Worm (Caenorhabditis elegans) whole organism, L1 larva: Measurements from ENCODE around the gene Y45F10B.8.

Source experiments
- aha-1 ChIP-seq: fragments of 150-350 bp; optimal IDR thresholded peaks from 2 replicates; lab custom pipeline; 2014; ENCODE audit warnings: missing biosample characterization, missing genetic modification characterization
- aly-2 ChIP-seq: fragments of 150-350 bp; optimal IDR thresholded peaks from 2 replicates; lab custom pipeline; 2014; ENCODE audit warnings: missing biosample characterization, missing genetic modification characterization
- ama-1 ChIP-seq: fragments of 150-350 bp; optimal IDR thresholded peaks from 2 replicates; lab custom pipeline; 2014
- lin-35 ChIP-seq, 2 experiments: fragments of 150-350 bp; optimal IDR thresholded peaks; 2 replicates each; lab custom pipeline; 2014; ENCODE audit warnings: missing biosample characterization in 2 of 2, missing genetic modification characterization in 2 of 2, missing genetic modification reagents in 2 of 2
- lsy-2 ChIP-seq, 2 experiments: fragments of 150-350 bp; optimal IDR thresholded peaks; 2 replicates each; lab custom pipeline; 2014; ENCODE audit warnings: missing biosample characterization in 2 of 2, missing genetic modification characterization in 2 of 2
- mdl-1 ChIP-seq, 2 experiments: fragments of 150-350 bp; optimal IDR thresholded peaks; 2 replicates each; lab custom pipeline; 2014 to 2017; ENCODE audit warnings: missing biosample characterization in 2 of 2, missing genetic modification characterization in 2 of 2, inconsistent platforms in 1 of 2
- nhr-12 ChIP-seq: sonication (generic microtip); optimal IDR thresholded peaks from 2 replicates; lab custom pipeline; 2017; ENCODE audit warnings: missing biosample characterization, missing genetic modification characterization
- nhr-85 ChIP-seq: sonication (generic microtip); peaks from one replicate; lab custom pipeline; 2016; ENCODE audit warnings: missing genetic modification characterization, inconsistent platforms, missing compliant biosample characterization
- pqm-1 ChIP-seq: sonication (generic microtip); optimal IDR thresholded peaks from 3 replicates; lab custom pipeline; 2017; ENCODE audit warnings: missing biosample characterization, missing genetic modification characterization
- swsn-7 ChIP-seq: sonication (generic microtip); optimal IDR thresholded peaks from 2 replicates; lab custom pipeline; 2016; ENCODE audit warnings: missing genetic modification characterization, missing compliant biosample characterization

ce11 chrIV:13600643-13601042, 22.6 kb upstream of the Y45F10B.8 start:
- TF ChIP-seq pqm-1 (tag; lab: Kevin White, UChicago) (no peak), swsn-7 (no peak), ama-1 (lab: Kevin White, UChicago) (no peak), lsy-2 (tag; optimal IDR thresholded peaks at IDR 0.05; lab: Kevin White, UChicago) (no peak), nhr-12 (tag; lab: Kevin White, UChicago) (no peak), mdl-1 (tag; optimal IDR thresholded peaks at IDR 0.05; lab: Kevin White, UChicago) (no peak), nhr-85 (no peak), aly-2 (tag; lab: Kevin White, UChicago) (no peak), lin-35 (GFP tag; optimal IDR thresholded peaks at IDR 0.05; lab: Kevin White, UChicago) (no peak), aha-1 (tag; lab: Kevin White, UChicago) (no peak)
